Worm (Caenorhabditis elegans) whole organism, midembryonic: Measurements from ENCODE around the gene F36H9.5.

Experiments
- T22C8.4 ChIP-seq: fragments of 200-800 bp; sonication (Bioruptor generic); IDR thresholded peaks from 2 replicates; pipeline ENCODE4 v1.3.6; 2022; ENCODE audit warnings: missing genetic modification characterization, missing compliant biosample characterization
- cog-1 ChIP-seq: sonication (generic microtip); optimal IDR thresholded peaks from 2 replicates; lab custom pipeline; 2016; ENCODE audit warnings: missing genetic modification characterization, missing compliant biosample characterization
- flt-1 ChIP-seq: fragments of 200-800 bp; sonication (Bioruptor generic); IDR thresholded peaks from 2 replicates; pipeline ENCODE4 v1.3.6; 2022; ENCODE audit warnings: missing genetic modification characterization, missing compliant biosample characterization
- klf-2 ChIP-seq: fragments of 200-800 bp; sonication (Bioruptor generic); conservative IDR thresholded peaks from 2 replicates; pipeline ENCODE4 v1.3.6; 2022; ENCODE audit warnings: missing genetic modification reagents, missing genetic modification characterization, missing compliant biosample characterization
- med-1 ChIP-seq: sonication (generic microtip); optimal IDR thresholded peaks from 2 replicates; lab custom pipeline; 2017; ENCODE audit warnings: missing genetic modification characterization, mild to moderate bottlenecking, missing compliant biosample characterization, antibody characterized with exemption, missing genetic modification reagents; ENCODE audit not compliant: insufficient read depth
- ref-1 ChIP-seq: fragments of 200-800 bp; sonication (Bioruptor generic); conservative IDR thresholded peaks from 2 replicates; pipeline ENCODE4 v1.3.6; 2022; ENCODE audit warnings: missing genetic modification reagents, missing genetic modification characterization, missing compliant biosample characterization
- tab-1 ChIP-seq: fragments of 200-800 bp; sonication (Bioruptor generic); IDR thresholded peaks from 2 replicates; pipeline ENCODE4 v1.3.6; 2022; ENCODE audit warnings: missing genetic modification characterization, missing compliant biosample characterization
- ztf-23 ChIP-seq: fragments of 200-800 bp; sonication (Bioruptor generic); IDR thresholded peaks from 2 replicates; pipeline ENCODE4 v1.3.6; 2022; ENCODE audit warnings: missing genetic modification reagents, missing genetic modification characterization, missing compliant biosample characterization
- ztf-29 ChIP-seq: fragments of 200-800 bp; sonication (Bioruptor generic); IDR thresholded peaks from 2 replicates; pipeline ENCODE4 v1.3.6; 2022; ENCODE audit warnings: missing genetic modification reagents, missing genetic modification characterization, missing compliant biosample characterization

The F36H9.5 gene

DNA sequence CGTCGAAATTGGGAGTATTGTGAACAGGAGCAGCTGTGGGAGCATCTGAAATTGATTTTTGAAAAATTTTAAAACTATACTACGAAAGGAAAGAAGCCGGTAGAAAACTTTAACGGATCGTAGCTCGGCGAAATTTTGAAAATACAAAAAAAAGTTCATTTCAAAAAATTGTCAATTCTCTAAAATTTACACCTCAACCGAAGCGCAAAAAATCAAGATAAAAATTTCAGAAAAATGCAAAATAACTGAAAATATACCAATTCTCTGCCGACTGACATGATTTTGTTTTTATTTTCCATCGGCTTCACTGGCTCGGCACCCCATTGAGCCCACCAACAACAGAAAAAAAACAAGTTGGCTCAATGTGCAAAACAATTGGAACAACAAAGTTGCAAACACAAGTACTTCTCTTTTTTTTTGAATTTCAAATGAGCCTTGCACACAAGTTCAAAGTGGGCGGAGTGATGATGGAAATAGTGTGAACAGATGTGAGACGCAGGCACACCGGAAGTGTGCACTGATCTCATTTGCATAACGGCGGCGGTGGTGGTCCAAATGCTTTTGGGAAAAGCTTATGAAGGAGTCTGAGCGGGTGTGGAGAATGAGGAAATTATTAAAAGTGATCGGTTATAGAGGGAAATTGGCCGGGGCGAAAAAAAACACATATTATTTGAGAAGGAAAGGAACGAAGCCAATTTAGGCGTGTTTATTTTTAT, 6.8 kb downstream of the F36H9.5 start, which contains the start of gene F36H9.7:
TSS of gene F36H9.7 (minus strand) at position 51 of the 716 bp plus-strand sequence.
- TF ChIP-seq klf-2: no peak
- TF ChIP-seq flt-1 (GFP tag; lab: Robert Waterston, UW): no peak
- TF ChIP-seq ref-1 (GFP tag; lab: Robert Waterston, UW): no peak
- no peak for TF ChIP-seq T22C8.4 (GFP tag; lab: Robert Waterston, UW)
- TF ChIP-seq ztf-29 (GFP tag; lab: Robert Waterston, UW): no peak
- TF ChIP-seq cog-1 (tag; lab: Kevin White, UChicago): no peak
- TF ChIP-seq med-1 (GFP tag; lab: Kevin White, UChicago): no peak
- no peak for TF ChIP-seq ztf-23 (GFP tag; lab: Robert Waterston, UW)
- TF ChIP-seq tab-1: no peak

DNA sequence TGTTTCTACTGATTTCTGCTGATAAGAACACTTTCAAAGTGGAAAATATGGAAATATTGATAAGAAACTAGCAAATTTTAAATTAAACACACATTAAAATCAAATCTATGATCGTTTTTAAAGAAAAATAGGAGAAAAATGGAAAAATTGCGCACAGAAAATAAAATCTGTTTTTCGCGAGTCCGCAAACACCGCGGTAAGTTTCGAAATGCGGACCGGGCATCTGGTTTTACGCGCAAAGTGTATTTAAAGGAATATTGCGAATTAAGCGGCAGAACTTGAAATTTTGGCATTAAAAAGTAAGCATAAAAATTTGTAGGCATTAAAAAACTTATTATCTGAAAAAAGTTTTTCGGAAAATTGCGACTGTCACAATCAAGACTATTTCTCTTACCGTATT, 8.7 kb downstream of the F36H9.5 start:
- TF ChIP-seq klf-2: no peak
- no peak for TF ChIP-seq cog-1 (tag; lab: Kevin White, UChicago)
- no peak for TF ChIP-seq ref-1 (GFP tag; lab: Robert Waterston, UW)
- no peak for TF ChIP-seq ztf-23 (GFP tag; lab: Robert Waterston, UW)
- no peak for TF ChIP-seq T22C8.4 (GFP tag; lab: Robert Waterston, UW)
- TF ChIP-seq tab-1: no peak
- no peak for TF ChIP-seq med-1 (GFP tag; lab: Kevin White, UChicago)
- no peak for TF ChIP-seq ztf-29 (GFP tag; lab: Robert Waterston, UW)
- TF ChIP-seq flt-1 (GFP tag; lab: Robert Waterston, UW): no peak

DNA sequence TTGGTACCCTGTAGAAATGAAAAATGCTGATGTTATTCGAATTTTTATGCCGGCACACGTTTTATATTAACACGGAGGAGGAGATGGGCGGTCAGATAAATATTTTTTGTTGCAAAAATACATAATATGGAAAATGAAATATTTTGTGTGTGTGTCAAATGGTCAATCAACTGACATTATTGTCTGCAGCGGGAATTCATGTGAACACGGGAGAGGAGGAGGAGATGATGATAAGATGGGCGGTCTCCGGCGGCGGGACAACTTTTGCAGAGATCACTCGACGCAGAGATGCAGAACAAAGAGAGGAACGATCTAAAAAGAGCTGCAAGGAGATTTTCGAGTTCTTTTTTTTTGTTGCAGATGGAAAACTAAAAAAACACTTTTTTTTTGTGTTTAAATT, 10.1 kb downstream of the F36H9.5 start, which contains the start of gene dhs-13:
TSS of gene dhs-13 (minus strand) at position 8 of the 400 bp plus-strand sequence.
- TF ChIP-seq med-1 (GFP tag; lab: Kevin White, UChicago) (no peak), ztf-29 (GFP tag; lab: Robert Waterston, UW) (no peak), flt-1 (GFP tag; lab: Robert Waterston, UW) (no peak), tab-1 (no peak), klf-2 (no peak), cog-1 (tag; lab: Kevin White, UChicago) (no peak), ref-1 (GFP tag; lab: Robert Waterston, UW) (no peak), T22C8.4 (GFP tag; lab: Robert Waterston, UW) (no peak), ztf-23 (GFP tag; lab: Robert Waterston, UW) (no peak)

DNA sequence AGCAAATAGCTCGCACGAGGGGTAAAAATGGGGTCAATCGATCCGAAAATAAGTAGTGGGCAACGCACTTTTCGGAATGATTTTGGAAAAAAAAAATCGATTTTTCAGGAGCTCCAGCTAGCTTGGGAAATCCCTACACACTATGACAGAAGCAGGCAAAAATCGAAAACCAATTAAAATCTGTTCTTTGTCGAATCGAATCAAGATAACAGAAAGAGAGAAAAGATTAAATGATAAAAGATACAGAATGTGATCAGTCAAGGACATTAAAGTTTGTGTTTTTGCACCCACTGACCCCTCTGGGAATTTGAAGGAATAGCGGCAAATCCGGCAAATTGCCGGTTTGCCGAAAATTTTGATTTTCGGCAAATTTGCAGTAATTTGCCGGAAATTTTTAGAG, 14.4 kb downstream of the F36H9.5 start:
- TF ChIP-seq tab-1: no peak
- TF ChIP-seq klf-2: no peak
- no peak for TF ChIP-seq med-1 (GFP tag; lab: Kevin White, UChicago)
- no peak for TF ChIP-seq T22C8.4 (GFP tag; lab: Robert Waterston, UW)
- no peak for TF ChIP-seq ztf-29 (GFP tag; lab: Robert Waterston, UW)
- TF ChIP-seq ztf-23 (GFP tag; lab: Robert Waterston, UW): no peak
- TF ChIP-seq cog-1 (tag; lab: Kevin White, UChicago): no peak

DNA sequence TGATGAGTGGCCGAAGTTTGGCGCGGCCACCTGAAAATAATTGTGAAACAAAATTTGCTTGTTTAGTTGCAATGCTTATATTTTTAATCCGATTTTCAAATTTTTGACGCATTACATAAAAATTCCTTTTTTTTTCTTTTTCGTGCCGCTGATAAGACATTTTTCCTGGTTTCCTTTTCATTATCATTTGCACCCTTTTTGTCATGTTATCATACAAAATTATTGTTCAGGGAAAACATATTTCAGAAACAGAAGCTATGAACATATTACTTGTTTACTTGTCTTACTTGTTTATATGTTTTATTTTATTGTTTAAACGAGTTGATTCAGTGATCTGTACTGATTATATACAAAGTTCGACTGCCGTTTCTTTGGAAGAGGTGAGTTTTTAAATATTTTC, 21.1 kb downstream of the F36H9.5 start, which contains the start of gene clec-205:
TSS of gene clec-205 (plus strand) at position 212 of the 400 bp plus-strand sequence.
- TF ChIP-seq med-1 (GFP tag; lab: Kevin White, UChicago) (no peak), T22C8.4 (GFP tag; lab: Robert Waterston, UW) (no peak), cog-1 (tag; lab: Kevin White, UChicago) (no peak), ztf-23 (GFP tag; lab: Robert Waterston, UW) (no peak), ztf-29 (GFP tag; lab: Robert Waterston, UW) (no peak), klf-2 (no peak), flt-1 (GFP tag; lab: Robert Waterston, UW) (no peak), tab-1 (no peak), ref-1 (GFP tag; lab: Robert Waterston, UW) (no peak)

DNA sequence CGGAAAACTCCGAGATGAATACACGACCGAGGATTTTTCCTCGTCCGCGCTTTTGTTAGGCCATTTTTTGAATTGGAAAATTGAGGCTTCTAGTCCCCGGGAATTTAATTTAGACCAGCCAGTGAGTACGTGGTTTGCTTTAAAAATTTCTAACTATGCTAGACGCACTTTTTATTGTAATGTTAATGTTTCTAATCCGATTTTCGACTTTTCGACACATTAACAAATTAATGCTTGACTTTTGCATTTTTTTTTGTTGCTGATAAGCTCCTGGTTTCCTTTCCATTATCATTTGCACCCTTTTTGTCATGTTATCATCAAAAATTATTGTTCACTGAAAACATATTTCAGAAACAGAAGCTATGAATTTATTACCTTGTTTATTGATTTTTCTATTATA, 25.0 kb downstream of the F36H9.5 start, which contains the start of gene clec-204:
TSS of gene clec-204 (plus strand) at position 301 of the 400 bp plus-strand sequence.
- no peak for TF ChIP-seq tab-1

DNA sequence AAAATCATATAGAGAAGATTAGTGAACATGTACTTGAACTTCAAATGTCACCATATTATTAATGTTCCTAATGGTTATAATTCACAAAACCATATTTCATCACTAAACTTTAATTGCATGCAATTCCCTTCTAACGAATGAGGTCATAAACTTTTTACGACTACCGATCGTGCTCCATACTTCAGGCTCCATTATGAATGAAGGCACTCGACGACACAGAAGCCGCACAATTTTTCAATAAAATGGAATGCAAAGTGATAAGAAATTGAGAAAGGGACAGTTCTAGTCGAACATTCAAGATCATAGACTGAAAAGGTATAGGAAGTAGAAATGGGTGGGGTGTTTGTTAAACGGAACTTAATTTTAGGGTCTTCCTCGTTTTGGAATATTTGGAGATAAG, 25.7 kb downstream of the F36H9.5 start:
- TF ChIP-seq ztf-29 (GFP tag; lab: Robert Waterston, UW): no peak
- no peak for TF ChIP-seq T22C8.4 (GFP tag; lab: Robert Waterston, UW)
- TF ChIP-seq med-1 (GFP tag; lab: Kevin White, UChicago): no peak
- TF ChIP-seq klf-2: no peak
- TF ChIP-seq ztf-23 (GFP tag; lab: Robert Waterston, UW): no peak
- no peak for TF ChIP-seq flt-1 (GFP tag; lab: Robert Waterston, UW)
- no peak for TF ChIP-seq tab-1
- no peak for TF ChIP-seq cog-1 (tag; lab: Kevin White, UChicago)
- no peak for TF ChIP-seq ref-1 (GFP tag; lab: Robert Waterston, UW)

DNA sequence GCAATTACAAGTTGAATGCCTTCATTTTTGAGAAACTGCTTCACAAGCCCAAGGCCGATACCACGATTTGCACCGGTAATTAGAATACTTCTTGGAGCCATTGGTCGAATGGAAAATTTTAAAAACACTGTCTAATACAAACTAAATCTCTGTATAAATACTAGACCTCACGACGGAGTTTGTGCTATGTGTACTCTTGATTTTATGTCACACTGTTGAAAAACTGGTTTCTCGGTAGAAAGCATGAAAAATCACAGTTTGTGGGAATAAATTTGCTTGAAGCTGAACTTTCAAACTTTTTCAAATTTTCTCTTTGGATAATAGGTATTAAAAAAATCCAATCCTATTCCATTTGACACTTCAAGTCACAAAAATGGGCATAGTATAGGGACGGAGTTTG, 26.2 kb downstream of the F36H9.5 start, which contains the start of gene ZK697.14:
TSS of gene ZK697.14 (minus strand) at position 101 of the 400 bp plus-strand sequence.
- TF ChIP-seq tab-1 (no peak), klf-2 (no peak), ref-1 (GFP tag; lab: Robert Waterston, UW) (no peak), flt-1 (GFP tag; lab: Robert Waterston, UW) (no peak), med-1 (GFP tag; lab: Kevin White, UChicago) (no peak), T22C8.4 (GFP tag; lab: Robert Waterston, UW) (no peak), cog-1 (tag; lab: Kevin White, UChicago) (no peak), ztf-23 (GFP tag; lab: Robert Waterston, UW) (no peak)

DNA sequence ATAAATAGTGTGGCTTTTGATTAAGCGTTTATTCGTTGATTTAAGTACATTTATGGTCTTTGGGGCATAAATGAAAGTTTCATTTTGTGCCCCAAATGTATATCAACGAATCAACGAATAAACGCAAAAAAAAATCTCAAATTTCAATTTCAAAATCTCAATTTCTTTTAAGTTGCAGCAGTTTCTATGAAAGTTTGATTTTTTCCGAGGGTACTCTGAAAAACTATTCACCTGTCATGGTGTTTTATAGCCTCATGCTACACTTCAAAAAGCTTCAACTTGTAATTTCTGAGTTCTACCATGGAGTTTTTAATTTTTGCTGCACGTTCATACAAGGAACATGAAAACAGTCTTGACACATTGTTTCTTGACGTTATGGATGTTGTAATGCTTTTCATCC, 29.3 kb downstream of the F36H9.5 start, which contains the start of gene ZK697.1:
TSS of gene ZK697.1 (plus strand) at position 301 of the 400 bp plus-strand sequence.
- TF ChIP-seq tab-1 (no peak), ref-1 (GFP tag; lab: Robert Waterston, UW) (no peak)
